Worm (Caenorhabditis elegans): ENCODE results near the gene ced-5.

DNA sequence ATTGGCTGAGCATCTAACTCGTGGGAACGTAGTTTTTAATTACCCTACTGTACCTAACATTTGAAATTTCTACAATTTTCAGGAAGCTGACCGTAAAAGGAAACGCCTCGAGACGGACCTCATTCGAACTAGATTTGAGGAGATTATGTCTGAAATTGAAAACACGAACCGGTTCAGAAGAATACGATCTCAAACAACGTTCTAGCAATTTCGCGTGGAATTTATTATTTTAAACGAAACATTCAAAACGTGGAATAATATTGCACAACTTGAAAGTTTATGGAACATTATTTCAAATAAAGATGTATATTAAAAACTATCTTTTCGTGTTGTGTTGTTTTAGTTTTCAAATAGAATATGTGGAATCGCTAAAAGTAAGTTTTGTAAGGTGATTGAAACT, 40.4 kb upstream of the ced-5 start, which contains the start of gene F13B12.7:
- no peak for TF ChIP-seq dmd-8 (GFP tag; IDR thresholded peaks at IDR 0.05)
- TF ChIP-seq jun-1 (tag; optimal IDR thresholded peaks at IDR 0.05), result no peak
- TF ChIP-seq lir-3 (tag; optimal IDR thresholded peaks at IDR 0.05), result no peak
- no peak for TF ChIP-seq nhr-25 (tag; optimal IDR thresholded peaks at IDR 0.05; ENCODE audit: borderline replicate concordance, insufficient read depth)
- TF ChIP-seq gei-8 (GFP tag; optimal IDR thresholded peaks at IDR 0.05), result no peak
- no peak for TF ChIP-seq mep-1 (tag; optimal IDR thresholded peaks at IDR 0.05)
- no peak for TF ChIP-seq lin-13 (GFP tag; optimal IDR thresholded peaks at IDR 0.05)
- TF ChIP-seq snpc-4 (tag; optimal IDR thresholded peaks at IDR 0.05), result no peak
- no peak for TF ChIP-seq fos-1 (tag; optimal IDR thresholded peaks at IDR 0.05)
- TF ChIP-seq ama-1 (optimal IDR thresholded peaks at IDR 0.05), result no peak
- no peak for TF ChIP-seq spr-1 (tag; optimal IDR thresholded peaks at IDR 0.05)
- no peak for TF ChIP-seq mdt-29 (GFP tag; IDR thresholded peaks at IDR 0.05)
- no peak for TF ChIP-seq nhr-28 (tag; optimal IDR thresholded peaks at IDR 0.05)

All from whole organism, L4 larva.